Worm (Caenorhabditis elegans) whole organism, young adult: Measurements from ENCODE around the gene C04E6.4.

ENCODE experiments used
- K11D2.4 ChIP-seq: fragments of 200-800 bp; sonication (Bioruptor generic); IDR thresholded peaks from 2 replicates; pipeline ENCODE4 v1.3.6; 2022; ENCODE audit warnings: missing genetic modification reagents, missing genetic modification characterization, missing compliant biosample characterization
- Y79H2A.3 ChIP-seq: fragments of 200-800 bp; sonication (Bioruptor generic); conservative IDR thresholded peaks from 2 replicates; pipeline ENCODE4 v1.3.6; 2022; ENCODE audit warnings: missing genetic modification reagents, missing genetic modification characterization, missing compliant biosample characterization
- ZK185.1 ChIP-seq: sonication (generic microtip); optimal IDR thresholded peaks from 2 replicates; lab custom pipeline; 2016; ENCODE audit warnings: mild to moderate bottlenecking, missing genetic modification characterization, missing compliant biosample characterization; ENCODE audit not compliant: poor library complexity, severe bottlenecking
- attf-6 ChIP-seq: fragments of 200-800 bp; sonication (Bioruptor generic); IDR thresholded peaks from 2 replicates; pipeline ENCODE4 v1.3.6; 2022; ENCODE audit warnings: missing genetic modification reagents, missing genetic modification characterization, missing compliant biosample characterization
- dpl-1 ChIP-seq: fragments of 150-350 bp; optimal IDR thresholded peaks from 2 replicates; lab custom pipeline; 2014; ENCODE audit warnings: missing biosample characterization, missing genetic modification reagents, missing genetic modification characterization
- lin-54 ChIP-seq: fragments of 200-800 bp; sonication (Bioruptor generic); optimal IDR thresholded peaks from 2 replicates; lab custom pipeline; 2018; ENCODE audit warnings: mild to moderate bottlenecking, missing genetic modification characterization, missing compliant biosample characterization
- madf-10 ChIP-seq: sonication (generic microtip); optimal IDR thresholded peaks from 2 replicates; lab custom pipeline; 2016; ENCODE audit warnings: mild to moderate bottlenecking, missing genetic modification characterization, missing compliant biosample characterization
- pha-4 ChIP-seq: fragments of 150-350 bp; sonication (generic microtip); optimal IDR thresholded peaks from 2 replicates; lab custom pipeline; 2014; ENCODE audit warnings: missing biosample characterization, missing genetic modification reagents, missing genetic modification characterization
- snpc-4 ChIP-seq, 5 experiments: fragments of 150-350 bp in 1 of 5; sonication (generic microtip) in 4 of 5; optimal IDR thresholded peaks; 2 replicates each; lab custom pipeline; 2014 to 2018; ENCODE audit warnings: missing genetic modification characterization in 5 of 5, missing biosample characterization in 3 of 5, antibody characterized with exemption in 2 of 5, mild to moderate bottlenecking in 2 of 5, missing compliant biosample characterization in 2 of 5, missing genotype in 2 of 5, moderate library complexity in 2 of 5, missing genetic modification reagents in 1 of 5

DNA sequence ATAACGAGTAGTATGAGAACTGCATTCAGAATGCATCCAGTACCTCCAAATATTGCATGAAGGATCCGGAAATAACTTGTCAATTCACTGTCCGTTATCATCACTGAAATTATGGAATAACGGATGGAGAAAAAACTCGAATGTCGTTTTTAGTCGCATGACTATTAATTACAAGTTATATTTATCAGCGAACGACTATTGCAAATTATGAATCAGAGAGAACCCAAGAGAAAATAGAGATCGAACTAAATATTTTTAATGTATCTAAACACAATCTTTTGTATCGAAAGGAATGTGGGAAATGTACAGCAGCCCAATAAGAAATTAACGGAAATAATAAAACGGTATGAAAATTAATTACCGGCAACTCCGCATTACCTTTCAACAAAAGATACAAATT, 7.2 kb upstream of the C04E6.4 start, which contains the start of gene srd-16:
- TF ChIP-seq snpc-4 (GFP tag; optimal IDR thresholded peaks at IDR 0.05; lab: Kevin White, UChicago) (no peak), snpc-4 (tag; optimal IDR thresholded peaks at IDR 0.05; lab: Kevin White, UChicago) (no peak), K11D2.4 (GFP tag; lab: Robert Waterston, UW) (no peak), madf-10 (tag; lab: Kevin White, UChicago) (no peak), attf-6 (GFP tag; lab: Robert Waterston, UW) (no peak), dpl-1 (GFP tag; lab: Kevin White, UChicago) (no peak), lin-54 (GFP tag; lab: Kevin White, UChicago) (no peak), Y79H2A.3 (GFP tag; lab: Robert Waterston, UW) (no peak), ZK185.1 (tag; lab: Kevin White, UChicago) (no peak), pha-4 (tag; lab: Kevin White, UChicago) (no peak)
